Fruit fly (Drosophila melanogaster): Measurements from ENCODE around the gene Glut3.

Gene Glut3

dm6 chr3R:16783148-16783708, 4.9 kb upstream of the Glut3 start:
- TF ChIP-seq CG32264 (GFP tag; optimal IDR thresholded peaks at IDR 0.05) (no peak), Dfd (GFP tag; optimal IDR thresholded peaks at IDR 0.05) (no peak), foxo (GFP tag; optimal IDR thresholded peaks at IDR 0.05) (no peak), ey (GFP tag; optimal IDR thresholded peaks at IDR 0.05) (no peak), Dif (GFP tag; optimal IDR thresholded peaks at IDR 0.05; ENCODE audit: partially characterized antibody) (no peak), h (GFP tag; optimal IDR thresholded peaks at IDR 0.05) (no peak), OdsH (GFP tag; optimal IDR thresholded peaks at IDR 0.05) (no peak), tai (GFP tag; optimal IDR thresholded peaks at IDR 0.05) (no peak)

dm6 chr3R:16783976-16784375, 4.1 kb upstream of the Glut3 start:
- TF ChIP-seq brk (GFP tag; optimal IDR thresholded peaks at IDR 0.05) (no peak), Rel (GFP tag; optimal IDR thresholded peaks at IDR 0.05) (no peak), Rel (tag; optimal IDR thresholded peaks at IDR 0.05) (no peak), sage (GFP tag; optimal IDR thresholded peaks at IDR 0.05) (no peak), Hr78 (GFP tag; optimal IDR thresholded peaks at IDR 0.05) (no peak), sv (GFP tag; optimal IDR thresholded peaks at IDR 0.05) (no peak)

- TF ChIP-seq dmrt93B (GFP tag; optimal IDR thresholded peaks at IDR 0.05) (no peak), Myc (optimal IDR thresholded peaks at IDR 0.05) (no peak), fru (GFP tag; optimal IDR thresholded peaks at IDR 0.05) (no peak), dsf (GFP tag; optimal IDR thresholded peaks at IDR 0.05; ENCODE audit: borderline replicate concordance) (no peak), tai (GFP tag; optimal IDR thresholded peaks at IDR 0.05) (no peak), Hnf4 (GFP tag; optimal IDR thresholded peaks at IDR 0.05) (no peak), woc (GFP tag; optimal IDR thresholded peaks at IDR 0.05) (no peak), Dif (GFP tag; optimal IDR thresholded peaks at IDR 0.05; ENCODE audit: partially characterized antibody) (no peak), ey (GFP tag; optimal IDR thresholded peaks at IDR 0.05) (no peak), rgr (GFP tag; optimal IDR thresholded peaks at IDR 0.05) (no peak), GATAd (GFP tag; optimal IDR thresholded peaks at IDR 0.05) (no peak), Abd-B (GFP tag; optimal IDR thresholded peaks at IDR 0.05) (no peak)
Measured at dm6 chr3R:16785056-16785455, 3.1 kb upstream of the Glut3 start.

- no peak for TF ChIP-seq foxo (GFP tag; optimal IDR thresholded peaks at IDR 0.05)
- no peak for TF ChIP-seq Dfd (GFP tag; optimal IDR thresholded peaks at IDR 0.05)
Measured at dm6 chr3R:16787378-16787777, 733 bp upstream of the Glut3 start.

- TF ChIP-seq sage (GFP tag; optimal IDR thresholded peaks at IDR 0.05) (no peak), Myc (optimal IDR thresholded peaks at IDR 0.05) (no peak), Hr83 (GFP tag; optimal IDR thresholded peaks at IDR 0.05; ENCODE audit: poor library complexity, severe bottlenecking) (no peak), tai (GFP tag; optimal IDR thresholded peaks at IDR 0.05) (no peak), Hr78 (GFP tag; optimal IDR thresholded peaks at IDR 0.05) (no peak), sv (GFP tag; optimal IDR thresholded peaks at IDR 0.05) (no peak), foxo (GFP tag; optimal IDR thresholded peaks at IDR 0.05) (no peak), N (GFP tag; optimal IDR thresholded peaks at IDR 0.05) (no peak), ey (GFP tag; optimal IDR thresholded peaks at IDR 0.05) (no peak), Vsx2 (GFP tag; optimal IDR thresholded peaks at IDR 0.05; ENCODE audit: partially characterized antibody) (no peak)
Measured at dm6 chr3R:16791619-16792018, 3.5 kb downstream of the Glut3 start.

dm6 chr3R:16792586-16792985, 4.5 kb downstream of the Glut3 start:
- TF ChIP-seq OdsH (GFP tag; optimal IDR thresholded peaks at IDR 0.05) (no peak), fru (GFP tag; optimal IDR thresholded peaks at IDR 0.05) (no peak), rgr (GFP tag; optimal IDR thresholded peaks at IDR 0.05) (no peak), Hnf4 (GFP tag; optimal IDR thresholded peaks at IDR 0.05) (no peak), Dfd (GFP tag; optimal IDR thresholded peaks at IDR 0.05) (no peak), Abd-B (GFP tag; optimal IDR thresholded peaks at IDR 0.05) (no peak), Jra (GFP tag; optimal IDR thresholded peaks at IDR 0.05) (no peak), foxo (GFP tag; optimal IDR thresholded peaks at IDR 0.05) (no peak), Myc (optimal IDR thresholded peaks at IDR 0.05) (no peak), dsf (GFP tag; optimal IDR thresholded peaks at IDR 0.05; ENCODE audit: borderline replicate concordance) (no peak), Rel (GFP tag; optimal IDR thresholded peaks at IDR 0.05) (no peak), Rel (tag; optimal IDR thresholded peaks at IDR 0.05) (no peak), Vsx2 (GFP tag; optimal IDR thresholded peaks at IDR 0.05; ENCODE audit: partially characterized antibody) (no peak)
